Worm (Caenorhabditis elegans): Measurements from ENCODE around the gene T01B4.3.

- TF ChIP-seq dsc-1 (tag; optimal IDR thresholded peaks at IDR 0.05), result no peak
- TF ChIP-seq mep-1 (tag; optimal IDR thresholded peaks at IDR 0.05), result no peak
- TF ChIP-seq C16A3.4 (tag; optimal IDR thresholded peaks at IDR 0.05), result no peak
- TF ChIP-seq nhr-12 (tag; optimal IDR thresholded peaks at IDR 0.05), result no peak
- no peak for TF ChIP-seq blmp-1 (tag; optimal IDR thresholded peaks at IDR 0.05)
- no peak for TF ChIP-seq lin-13 (GFP tag; optimal IDR thresholded peaks at IDR 0.05)
- TF ChIP-seq nhr-19 (GFP tag; conservative IDR thresholded peaks at IDR 0.05), result no peak
- TF ChIP-seq lsy-2 (tag; optimal IDR thresholded peaks at IDR 0.05), result no peak
- TF ChIP-seq jun-1 (tag; optimal IDR thresholded peaks at IDR 0.05), result no peak
- TF ChIP-seq ama-1 (optimal IDR thresholded peaks at IDR 0.05), result no peak
- no peak for TF ChIP-seq aha-1 (tag; optimal IDR thresholded peaks at IDR 0.05)
- TF ChIP-seq efl-3 (GFP tag; optimal IDR thresholded peaks at IDR 0.05), result no peak
- TF ChIP-seq zag-1 (tag; optimal IDR thresholded peaks at IDR 0.05), result no peak
Measured at ce11 chrX:16317629-16318028, at the start of gene T01B4.3.

All from whole organism, L1 larva.